Fruit fly (Drosophila melanogaster) whole organism: ENCODE measurements around the gene CG14694.

Experiments
- CG8478 ChIP-seq: fragments of >200 bp; optimal IDR thresholded peaks from 2 replicates; lab custom pipeline; 2018; ENCODE audit warnings: inconsistent platforms
- Dll ChIP-seq: fragments of >200 bp; optimal IDR thresholded peaks from 2 replicates; lab custom pipeline; 2017
- EcR ChIP-seq, 2 experiments: fragments of >200 bp; optimal IDR thresholded peaks; 2 replicates each; lab custom pipeline; 2017; ENCODE audit warnings: missing biosample characterization in 2 of 2, missing genetic modification characterization in 2 of 2, missing genetic modification reagents in 2 of 2
- psq ChIP-seq: fragments of >200 bp; optimal IDR thresholded peaks from 2 replicates; lab custom pipeline; 2017
- usp ChIP-seq: fragments of >200 bp; optimal IDR thresholded peaks from 2 replicates; lab custom pipeline; 2017; ENCODE audit warnings: missing biosample characterization, missing genetic modification characterization, mixed read lengths

dm6 chr3R:10854243-10854874, 5.3 kb downstream of the CG14694 start, which contains the start of the genes CG6567 and CG4511:
- TF ChIP-seq CG8478 (lab: Kevin White, UChicago): no peak
- no peak for TF ChIP-seq usp (GFP tag; lab: Kevin White, UChicago)
- no peak for TF ChIP-seq Dll (lab: Kevin White, UChicago)
- TF ChIP-seq psq (lab: Kevin White, UChicago): no peak
- no peak for TF ChIP-seq EcR (GFP tag; optimal IDR thresholded peaks at IDR 0.05; lab: Kevin White, UChicago)
